Fruit fly (Drosophila melanogaster): ENCODE data around the gene sturkopf.

Gene sturkopf

dm6 chr3L:1342133-1342580 is 29.0 kb upstream of the sturkopf start, which contains the start of gene indra (continued):
- TF ChIP-seq jim (GFP tag; optimal IDR thresholded peaks at IDR 0.05) (no peak), Vsx2 (GFP tag; optimal IDR thresholded peaks at IDR 0.05; ENCODE audit: partially characterized antibody) (no peak)

dm6 chr3L:1335989-1336961 is 23.1 kb upstream of the sturkopf start:
- TF ChIP-seq OdsH (GFP tag; optimal IDR thresholded peaks at IDR 0.05) (peak; percentile 74), dl (GFP tag; optimal IDR thresholded peaks at IDR 0.05; ENCODE audit: insufficient read depth in 1 of 2, partially characterized antibody in 2 of 2) (peak in 1 of 2 experiments; percentile 20), Dif (GFP tag; optimal IDR thresholded peaks at IDR 0.05; ENCODE audit: partially characterized antibody) (peak; percentile 3), Jra (GFP tag; optimal IDR thresholded peaks at IDR 0.05) (peak; percentile 27), pan (optimal IDR thresholded peaks at IDR 0.05) (no peak), Myc (optimal IDR thresholded peaks at IDR 0.05) (no peak), sv (GFP tag; optimal IDR thresholded peaks at IDR 0.05) (no peak), Sp1 (GFP tag; optimal IDR thresholded peaks at IDR 0.05) (peak; percentile 4), Hnf4 (GFP tag; optimal IDR thresholded peaks at IDR 0.05) (peak; percentile 70), Abd-B (GFP tag; optimal IDR thresholded peaks at IDR 0.05) (no peak), foxo (GFP tag; optimal IDR thresholded peaks at IDR 0.05) (peak in 1 of 2 experiments; percentile 61), br (GFP tag; optimal IDR thresholded peaks at IDR 0.05) (peak; percentile 67), rgr (GFP tag; optimal IDR thresholded peaks at IDR 0.05) (peak; percentile 75), Rel (GFP tag; optimal IDR thresholded peaks at IDR 0.05) (peak; percentile 17), Rel (tag; optimal IDR thresholded peaks at IDR 0.05) (peak; percentile 36), Dfd (GFP tag; optimal IDR thresholded peaks at IDR 0.05) (no peak), lola (GFP tag; optimal IDR thresholded peaks at IDR 0.05) (no peak), Hr83 (GFP tag; optimal IDR thresholded peaks at IDR 0.05; ENCODE audit: poor library complexity, severe bottlenecking) (no peak), HLH106 (tag; optimal IDR thresholded peaks at IDR 0.05) (peak; percentile 26), CG32264 (GFP tag; optimal IDR thresholded peaks at IDR 0.05) (no peak), CrebA (GFP tag; optimal IDR thresholded peaks at IDR 0.05; ENCODE audit: borderline replicate concordance) (no peak), fru (GFP tag; optimal IDR thresholded peaks at IDR 0.05) (peak; percentile 68), brk (GFP tag; optimal IDR thresholded peaks at IDR 0.05) (no peak), woc (GFP tag; optimal IDR thresholded peaks at IDR 0.05) (peak; percentile 10), h (GFP tag; optimal IDR thresholded peaks at IDR 0.05) (peak; percentile 86), psq (GFP tag; optimal IDR thresholded peaks at IDR 0.05) (peak; percentile 35), dsf (GFP tag; optimal IDR thresholded peaks at IDR 0.05; ENCODE audit: borderline replicate concordance) (no peak), ey (GFP tag; optimal IDR thresholded peaks at IDR 0.05) (peak; percentile 62)

- TF ChIP-seq GATAd (GFP tag; optimal IDR thresholded peaks at IDR 0.05), result no peak
- TF ChIP-seq ey (GFP tag; optimal IDR thresholded peaks at IDR 0.05), result peak; percentile 70
- peak; percentile 27 for TF ChIP-seq Jra (GFP tag; optimal IDR thresholded peaks at IDR 0.05)
- TF ChIP-seq Vsx2 (GFP tag; optimal IDR thresholded peaks at IDR 0.05; ENCODE audit: partially characterized antibody), result no peak
- TF ChIP-seq brk (GFP tag; optimal IDR thresholded peaks at IDR 0.05), result no peak
- TF ChIP-seq br (GFP tag; optimal IDR thresholded peaks at IDR 0.05), result peak; percentile 61
- no peak for TF ChIP-seq dmrt93B (GFP tag; optimal IDR thresholded peaks at IDR 0.05)
- TF ChIP-seq lola (GFP tag; optimal IDR thresholded peaks at IDR 0.05), result no peak
- peak; percentile 29 to 76 for TF ChIP-seq foxo (GFP tag; optimal IDR thresholded peaks at IDR 0.05)
- no peak for TF ChIP-seq jim (GFP tag; optimal IDR thresholded peaks at IDR 0.05)
- TF ChIP-seq Mio (GFP tag; optimal IDR thresholded peaks at IDR 0.05), result no peak
- TF ChIP-seq N (GFP tag; optimal IDR thresholded peaks at IDR 0.05), result no peak
- no peak for TF ChIP-seq pan (optimal IDR thresholded peaks at IDR 0.05)
- peak; percentile 65 for TF ChIP-seq HLH106 (tag; optimal IDR thresholded peaks at IDR 0.05)
- no peak for TF ChIP-seq Hr83 (GFP tag; optimal IDR thresholded peaks at IDR 0.05; ENCODE audit: poor library complexity, severe bottlenecking)
- TF ChIP-seq Dfd (GFP tag; optimal IDR thresholded peaks at IDR 0.05), result no peak
- TF ChIP-seq tai (GFP tag; optimal IDR thresholded peaks at IDR 0.05), result no peak
- TF ChIP-seq CrebA (GFP tag; optimal IDR thresholded peaks at IDR 0.05; ENCODE audit: borderline replicate concordance), result no peak
- peak in 1 of 2 experiments; percentile 22 for TF ChIP-seq dl (GFP tag; optimal IDR thresholded peaks at IDR 0.05; ENCODE audit: insufficient read depth in 1 of 2, partially characterized antibody in 2 of 2)
- TF ChIP-seq psq (GFP tag; optimal IDR thresholded peaks at IDR 0.05), result peak; percentile 46
- peak; percentile 9 for TF ChIP-seq CG9705 (GFP tag; optimal IDR thresholded peaks at IDR 0.05)
- TF ChIP-seq Myc (optimal IDR thresholded peaks at IDR 0.05), result no peak
- TF ChIP-seq usp (GFP tag; optimal IDR thresholded peaks at IDR 0.05), result no peak
- TF ChIP-seq OdsH (GFP tag; optimal IDR thresholded peaks at IDR 0.05), result peak; percentile 59
- peak; percentile 73 for TF ChIP-seq Hnf4 (GFP tag; optimal IDR thresholded peaks at IDR 0.05)
- TF ChIP-seq fru (GFP tag; optimal IDR thresholded peaks at IDR 0.05), result peak; percentile 62
- no peak for TF ChIP-seq Abd-B (GFP tag; optimal IDR thresholded peaks at IDR 0.05)
- TF ChIP-seq CG32264 (GFP tag; optimal IDR thresholded peaks at IDR 0.05), result no peak
- TF ChIP-seq woc (GFP tag; optimal IDR thresholded peaks at IDR 0.05), result peak; percentile 82
- TF ChIP-seq rgr (GFP tag; optimal IDR thresholded peaks at IDR 0.05), result peak; percentile 40
- no peak for TF ChIP-seq sv (GFP tag; optimal IDR thresholded peaks at IDR 0.05)
- no peak for TF ChIP-seq Dif (GFP tag; optimal IDR thresholded peaks at IDR 0.05; ENCODE audit: partially characterized antibody)
- TF ChIP-seq Sp1 (GFP tag; optimal IDR thresholded peaks at IDR 0.05), result peak; percentile 23
- no peak for TF ChIP-seq sage (GFP tag; optimal IDR thresholded peaks at IDR 0.05)
- no peak for TF ChIP-seq Hr78 (GFP tag; optimal IDR thresholded peaks at IDR 0.05)
- peak; percentile 68 for TF ChIP-seq h (GFP tag; optimal IDR thresholded peaks at IDR 0.05)
- TF ChIP-seq dsf (GFP tag; optimal IDR thresholded peaks at IDR 0.05; ENCODE audit: borderline replicate concordance), result no peak
- TF ChIP-seq Rel (GFP tag; optimal IDR thresholded peaks at IDR 0.05), result no peak
- TF ChIP-seq Rel (tag; optimal IDR thresholded peaks at IDR 0.05), result no peak
These were observed 22.2 kb upstream of the sturkopf start for dm6 chr3L:1335428-1335764.

All from whole organism, wandering third instar larva.